Fruit fly (Drosophila melanogaster) whole organism, prepupa: ENCODE data around the gene CG15528.
A peak's percentile ranks its signal among the peaks of the same experiment; 100 is the strongest.

ENCODE experiments used
- CG11902 ChIP-seq: fragments of 200-800 bp; sonication (Bioruptor generic); optimal IDR thresholded peaks from 3 replicates; lab custom pipeline; 2016; ENCODE audit warnings: missing biosample characterization, missing genetic modification characterization
- CG3032 ChIP-seq: fragments of 200-800 bp; optimal IDR thresholded peaks from 2 replicates; lab custom pipeline; 2019; ENCODE audit warnings: missing biosample characterization, mild to moderate bottlenecking, missing genetic modification characterization, moderate library complexity
- CG6808 ChIP-seq: fragments of 200-800 bp; sonication (Bioruptor generic); optimal IDR thresholded peaks from 3 replicates; lab custom pipeline; 2017; ENCODE audit warnings: missing biosample characterization, missing genetic modification characterization, mild to moderate bottlenecking, moderate library complexity, missing genetic modification reagents
- CG6854 ChIP-seq: fragments of 200-800 bp; sonication (Bioruptor generic); optimal IDR thresholded peaks from 2 replicates; lab custom pipeline; 2017; ENCODE audit warnings: missing biosample characterization, mild to moderate bottlenecking, missing genetic modification characterization
- Eip75B ChIP-seq: fragments of 200-800 bp; sonication (Bioruptor generic); optimal IDR thresholded peaks from 3 replicates; lab custom pipeline; 2016; ENCODE audit warnings: missing biosample characterization, missing genetic modification characterization
- Gug ChIP-seq: fragments of 200-800 bp; sonication (Bioruptor generic); IDR thresholded peaks from 2 replicates; pipeline ENCODE4 v1.3.6; 2022; ENCODE audit warnings: missing biosample characterization, missing genetic modification characterization
- Hr39 ChIP-seq: fragments of 200-800 bp; sonication (Bioruptor generic); optimal IDR thresholded peaks from 2 replicates; lab custom pipeline; 2016; ENCODE audit warnings: missing biosample characterization, missing genetic modification characterization
- Hr4 ChIP-seq: fragments of 200-800 bp; sonication (Bioruptor generic); optimal IDR thresholded peaks from 3 replicates; lab custom pipeline; 2016; ENCODE audit warnings: missing biosample characterization, missing genetic modification characterization
- net ChIP-seq: fragments of 200-800 bp; sonication (Bioruptor generic); optimal IDR thresholded peaks from 3 replicates; lab custom pipeline; 2016; ENCODE audit warnings: missing biosample characterization, missing genetic modification characterization
- pdm3 ChIP-seq: fragments of 200-800 bp; sonication (Bioruptor generic); optimal IDR thresholded peaks from 3 replicates; lab custom pipeline; 2016; ENCODE audit warnings: missing biosample characterization, missing genetic modification characterization
- vri ChIP-seq: fragments of 200-800 bp; sonication (Bioruptor generic); optimal IDR thresholded peaks from 3 replicates; lab custom pipeline; 2016; ENCODE audit warnings: missing biosample characterization, mild to moderate bottlenecking, missing genetic modification characterization

DNA sequence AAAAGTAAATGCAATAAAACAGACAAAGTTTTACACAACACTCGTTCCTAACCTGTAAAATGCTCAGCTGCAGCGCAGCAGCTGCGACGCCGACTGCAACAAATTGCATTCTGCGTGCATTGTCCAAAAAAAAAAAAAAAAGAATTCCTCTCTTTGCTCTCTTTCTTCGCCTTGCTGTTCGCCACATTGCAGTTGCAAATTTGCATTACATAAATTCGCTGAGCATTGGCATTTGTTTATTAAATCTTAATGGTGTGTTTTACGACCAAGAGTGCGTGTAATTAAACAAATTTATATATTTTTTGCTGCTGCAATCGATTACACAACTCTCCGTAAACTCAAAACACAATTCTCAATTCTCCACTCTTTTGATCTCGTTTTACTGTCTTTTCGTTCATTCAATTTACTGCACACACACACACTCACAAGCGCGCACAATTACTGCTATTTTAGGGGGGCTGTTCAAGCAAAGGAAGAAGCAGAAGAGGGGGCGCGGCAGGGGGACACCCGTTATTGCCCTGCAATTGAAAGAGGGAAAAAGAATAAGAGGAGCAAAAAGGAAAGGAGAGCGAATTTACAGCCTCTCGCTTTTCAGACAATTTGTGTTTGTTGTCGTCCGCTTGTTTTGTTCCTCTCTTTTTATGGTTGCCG is 48.5 kb upstream of the CG15528 start:
- no peak for TF ChIP-seq Gug (GFP tag; lab: Robert Waterston, UW)
- no peak for TF ChIP-seq Eip75B (GFP tag; lab: Kevin White, UChicago)
- peak; percentile 58 for TF ChIP-seq CG6854 (GFP tag; lab: Kevin White, UChicago)
- TF ChIP-seq pdm3 (GFP tag; lab: Kevin White, UChicago): no peak
- TF ChIP-seq CG6808: no peak
- TF ChIP-seq net (GFP tag; lab: Kevin White, UChicago): no peak
- no peak for TF ChIP-seq CG3032 (tag; lab: Kevin White, UChicago)
- no peak for TF ChIP-seq CG11902 (GFP tag; lab: Kevin White, UChicago)
- TF ChIP-seq vri (GFP tag; lab: Kevin White, UChicago): peak; percentile 89
- TF ChIP-seq Hr4 (GFP tag; lab: Kevin White, UChicago): no peak
- TF ChIP-seq Hr39 (GFP tag; lab: Kevin White, UChicago): no peak
